Worm (Caenorhabditis elegans): Measurements from ENCODE around the gene scav-3.

scav-3 gene

ce11 chrIII:12429579-12430084 is 27.0 kb downstream of the scav-3 start, which contains the start of gene snr-6 (continued):
- TF ChIP-seq fos-1 (tag; optimal IDR thresholded peaks at IDR 0.05): peak; percentile 14
- TF ChIP-seq unc-62 (GFP tag; optimal IDR thresholded peaks at IDR 0.05): no peak
- no peak for TF ChIP-seq ama-1 (optimal IDR thresholded peaks at IDR 0.05)
- TF ChIP-seq sma-3 (GFP tag; optimal IDR thresholded peaks at IDR 0.05): peak; percentile 49
- no peak for TF ChIP-seq Y55F3AM.14 (GFP tag; optimal IDR thresholded peaks at IDR 0.05)
- TF ChIP-seq lin-39 (tag; optimal IDR thresholded peaks at IDR 0.05): no peak
- peak; percentile 79 for TF ChIP-seq lin-13 (GFP tag; optimal IDR thresholded peaks at IDR 0.05)
- TF ChIP-seq nhr-21 (tag; optimal IDR thresholded peaks at IDR 0.05): peak; percentile 27
- TF ChIP-seq blmp-1 (tag; optimal IDR thresholded peaks at IDR 0.05; ENCODE audit: insufficient read depth): peak; percentile 20
- no peak for TF ChIP-seq ceh-82 (tag; optimal IDR thresholded peaks at IDR 0.05)

ce11 chrIII:12428799-12429351 is 27.8 kb downstream of the scav-3 start:
- no peak for TF ChIP-seq nhr-25 (tag; optimal IDR thresholded peaks at IDR 0.05)
- TF ChIP-seq ceh-16 (tag; optimal IDR thresholded peaks at IDR 0.05): no peak
- TF ChIP-seq Y55F3AM.14 (GFP tag; optimal IDR thresholded peaks at IDR 0.05): no peak
- TF ChIP-seq ceh-82 (tag; optimal IDR thresholded peaks at IDR 0.05): no peak
- no peak for TF ChIP-seq lsy-2 (tag; optimal IDR thresholded peaks at IDR 0.05)
- TF ChIP-seq dmd-4 (tag; optimal IDR thresholded peaks at IDR 0.05): no peak
- TF ChIP-seq peb-1 (tag; optimal IDR thresholded peaks at IDR 0.05): no peak
- no peak for TF ChIP-seq unc-55 (GFP tag; optimal IDR thresholded peaks at IDR 0.05)
- TF ChIP-seq alr-1 (tag; optimal IDR thresholded peaks at IDR 0.05): no peak
- no peak for TF ChIP-seq ama-1 (optimal IDR thresholded peaks at IDR 0.05)
- TF ChIP-seq lin-39 (tag; optimal IDR thresholded peaks at IDR 0.05): no peak
- TF ChIP-seq nhr-21 (tag; optimal IDR thresholded peaks at IDR 0.05): no peak
- TF ChIP-seq R02D3.7 (tag; optimal IDR thresholded peaks at IDR 0.05): no peak
- TF ChIP-seq unc-62 (GFP tag; optimal IDR thresholded peaks at IDR 0.05): no peak
- TF ChIP-seq nhr-77 (tag; optimal IDR thresholded peaks at IDR 0.05): no peak
- no peak for TF ChIP-seq lin-11 (tag; optimal IDR thresholded peaks at IDR 0.05)

ce11 chrIII:12428264-12428627 is 28.4 kb downstream of the scav-3 start:
- TF ChIP-seq nhr-77 (tag; optimal IDR thresholded peaks at IDR 0.05) (no peak), mab-5 (tag; optimal IDR thresholded peaks at IDR 0.05) (no peak)

ce11 chrIII:12427527-12428263 is 29.0 kb downstream of the scav-3 start:
- TF ChIP-seq gmeb-1 (tag; optimal IDR thresholded peaks at IDR 0.05): no peak
- TF ChIP-seq blmp-1 (tag; optimal IDR thresholded peaks at IDR 0.05; ENCODE audit: insufficient read depth): peak; percentile 20
- TF ChIP-seq unc-39 (tag; optimal IDR thresholded peaks at IDR 0.05): no peak
- TF ChIP-seq nhr-25 (tag; optimal IDR thresholded peaks at IDR 0.05): peak; percentile 89

DNA sequence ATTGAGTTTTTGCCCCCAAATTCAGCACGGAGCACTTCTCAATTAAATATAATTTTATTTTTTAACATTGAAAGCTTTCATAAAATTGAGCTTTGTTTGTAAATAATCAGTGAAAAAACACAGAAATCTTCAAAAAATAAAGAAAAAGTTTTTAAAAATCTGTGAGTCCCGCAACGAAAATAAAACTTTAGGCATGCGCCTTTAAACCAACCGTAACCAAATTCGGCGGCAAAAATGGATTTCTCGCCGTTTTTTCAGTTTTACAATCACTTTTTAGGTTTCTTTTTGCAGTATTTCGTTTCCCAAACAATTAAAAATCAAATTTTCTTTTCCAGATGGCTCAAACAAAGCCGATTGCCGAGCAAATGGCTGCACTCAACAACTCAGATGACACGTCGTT is 30.1 kb downstream of the scav-3 start, which contains the start of gene pie-1:
Gene pie-1, plus strand, starts transcription at position 336 of the 400 bp plus-strand sequence.
- TF ChIP-seq C34F6.9 (tag; optimal IDR thresholded peaks at IDR 0.05) (no peak), nhr-77 (tag; optimal IDR thresholded peaks at IDR 0.05) (no peak), lsy-2 (tag; optimal IDR thresholded peaks at IDR 0.05) (no peak), nhr-6 (tag; optimal IDR thresholded peaks at IDR 0.05) (no peak), unc-55 (GFP tag; optimal IDR thresholded peaks at IDR 0.05) (no peak), sma-9 (GFP tag; optimal IDR thresholded peaks at IDR 0.05) (no peak), sma-9 (tag; optimal IDR thresholded peaks at IDR 0.05) (no peak), elt-1 (tag; optimal IDR thresholded peaks at IDR 0.05) (no peak), ztf-11 (tag; optimal IDR thresholded peaks at IDR 0.05) (no peak), mab-5 (tag; optimal IDR thresholded peaks at IDR 0.05) (no peak), sem-4 (tag; optimal IDR thresholded peaks at IDR 0.05) (no peak), dmd-4 (tag; optimal IDR thresholded peaks at IDR 0.05) (no peak), elt-3 (tag; optimal IDR thresholded peaks at IDR 0.05) (no peak), nhr-237 (tag; optimal IDR thresholded peaks at IDR 0.05) (no peak)
